Fruit fly (Drosophila melanogaster) whole organism, embryonic: Measurements from ENCODE around the gene CG13124.

Experiments
- Atf6 ChIP-seq: fragments of 200-800 bp; sonication (Bioruptor generic); IDR thresholded peaks from 2 replicates; pipeline ENCODE4 v1.3.6; 2022; ENCODE audit warnings: missing biosample characterization, missing genetic modification characterization
- C15 ChIP-seq: fragments of 200-800 bp; sonication (Bioruptor generic); IDR thresholded peaks from 3 replicates; pipeline ENCODE4 v1.3.6; 2022; ENCODE audit warnings: missing biosample characterization, missing genetic modification characterization
- CG10543 ChIP-seq: fragments of 200-800 bp; sonication (Bioruptor generic); optimal IDR thresholded peaks from 3 replicates; lab custom pipeline; 2017; ENCODE audit warnings: missing biosample characterization, mild to moderate bottlenecking, missing genetic modification characterization, moderate library complexity
- CG10565 ChIP-seq: fragments of 200-800 bp; sonication (Bioruptor generic); optimal IDR thresholded peaks from 3 replicates; lab custom pipeline; 2016; ENCODE audit warnings: missing biosample characterization, mild to moderate bottlenecking, missing genetic modification characterization
- CG11456 ChIP-seq: fragments of 200-800 bp; sonication (Bioruptor generic); IDR thresholded peaks from 3 replicates; pipeline ENCODE4 v1.3.6; 2022; ENCODE audit warnings: missing biosample characterization, missing genetic modification characterization
- CG11696 ChIP-seq: fragments of 200-800 bp; sonication (Bioruptor generic); IDR thresholded peaks from 2 replicates; pipeline ENCODE4 v1.3.6; 2022; ENCODE audit warnings: missing biosample characterization, missing genetic modification characterization
- CG1233 ChIP-seq: fragments of 200-800 bp; sonication (Bioruptor generic); optimal IDR thresholded peaks from 4 replicates; lab custom pipeline; 2018; ENCODE audit warnings: missing biosample characterization, mild to moderate bottlenecking, missing genetic modification characterization
- CG13287 ChIP-seq: fragments of 200-800 bp; sonication (Bioruptor generic); IDR thresholded peaks from 2 replicates; pipeline ENCODE4 v1.3.6; 2022; ENCODE audit warnings: missing biosample characterization, missing genetic modification characterization; ENCODE audit not compliant: partially characterized antibody
- CG14667 ChIP-seq: fragments of 200-800 bp; sonication (Bioruptor generic); IDR thresholded peaks from 2 replicates; pipeline ENCODE4 v1.3.6; 2022; ENCODE audit warnings: missing biosample characterization, missing genetic modification characterization
- CG14860 ChIP-seq: fragments of 200-800 bp; sonication (Bioruptor generic); IDR thresholded peaks from 3 replicates; pipeline ENCODE4 v1.3.6; 2022; ENCODE audit warnings: missing biosample characterization, missing genetic modification characterization; ENCODE audit not compliant: partially characterized antibody
- CG15514 ChIP-seq: fragments of 200-800 bp; sonication (Bioruptor generic); optimal IDR thresholded peaks from 3 replicates; lab custom pipeline; 2017; ENCODE audit warnings: missing biosample characterization, missing genetic modification characterization, mild to moderate bottlenecking, moderate library complexity, missing genetic modification reagents
- CG17385 ChIP-seq: fragments of 200-800 bp; sonication (Bioruptor generic); optimal IDR thresholded peaks from 3 replicates; lab custom pipeline; 2018; ENCODE audit warnings: missing biosample characterization, mild to moderate bottlenecking, missing genetic modification characterization
- CG2712 ChIP-seq: fragments of 200-800 bp; optimal IDR thresholded peaks from 3 replicates; lab custom pipeline; 2019; ENCODE audit warnings: missing biosample characterization, mild to moderate bottlenecking, missing genetic modification characterization, moderate library complexity
- CG32772 ChIP-seq: fragments of 200-800 bp; sonication (Bioruptor generic); IDR thresholded peaks from 2 replicates; pipeline ENCODE4 v1.3.6; 2022; ENCODE audit warnings: missing biosample characterization, missing genetic modification characterization
- CG34422 ChIP-seq: fragments of 200-800 bp; sonication (Bioruptor generic); IDR thresholded peaks from 3 replicates; pipeline ENCODE4 v1.3.6; 2022; ENCODE audit warnings: missing biosample characterization, missing genetic modification characterization
- CG6683 ChIP-seq: fragments of 200-800 bp; sonication (Bioruptor generic); optimal IDR thresholded peaks from 2 replicates; lab custom pipeline; 2017; ENCODE audit warnings: missing biosample characterization, mild to moderate bottlenecking, missing genetic modification characterization, missing genetic modification reagents
- CG6689 ChIP-seq: fragments of 200-800 bp; sonication (Bioruptor generic); IDR thresholded peaks from 2 replicates; pipeline ENCODE4 v1.3.6; 2022; ENCODE audit warnings: missing biosample characterization, missing genetic modification characterization
- CG9876 ChIP-seq: fragments of 200-800 bp; sonication (Bioruptor generic); optimal IDR thresholded peaks from 2 replicates; lab custom pipeline; 2016; ENCODE audit warnings: missing biosample characterization, missing genetic modification characterization
- CG9932 ChIP-seq: fragments of 200-800 bp; sonication (Bioruptor generic); IDR thresholded peaks from 2 replicates; pipeline ENCODE4 v1.3.6; 2022; ENCODE audit warnings: missing biosample characterization, missing genetic modification characterization
- CrebB ChIP-seq: fragments of 200-800 bp; sonication (Bioruptor generic); optimal IDR thresholded peaks from 3 replicates; lab custom pipeline; 2018; ENCODE audit warnings: missing biosample characterization, mild to moderate bottlenecking, missing genetic modification characterization
- Dbx ChIP-seq: fragments of 200-800 bp; sonication (Bioruptor generic); IDR thresholded peaks from 3 replicates; pipeline ENCODE4 v1.3.6; 2022; ENCODE audit warnings: missing biosample characterization, missing genetic modification characterization
- Elba2 ChIP-seq: fragments of 200-800 bp; sonication (Bioruptor generic); optimal IDR thresholded peaks from 3 replicates; lab custom pipeline; 2016; ENCODE audit warnings: missing biosample characterization, missing genetic modification characterization
- Hey ChIP-seq: fragments of 200-800 bp; sonication (Bioruptor generic); optimal IDR thresholded peaks from 3 replicates; lab custom pipeline; 2018; ENCODE audit warnings: missing biosample characterization, mild to moderate bottlenecking, missing genetic modification characterization
- Hr3 ChIP-seq: fragments of 200-800 bp; sonication (Bioruptor generic); optimal IDR thresholded peaks from 3 replicates; lab custom pipeline; 2016; ENCODE audit warnings: missing biosample characterization, missing genetic modification characterization
- Jarid2 ChIP-seq: fragments of 200-800 bp; sonication (Bioruptor generic); optimal IDR thresholded peaks from 3 replicates; lab custom pipeline; 2017; ENCODE audit warnings: mild to moderate bottlenecking, missing biosample characterization, missing genetic modification reagents, missing genetic modification characterization
- NFAT ChIP-seq: fragments of 200-800 bp; sonication (Bioruptor generic); IDR thresholded peaks from 2 replicates; pipeline ENCODE4 v1.3.6; 2022; ENCODE audit warnings: missing biosample characterization, missing genetic modification characterization
- Nf-YB ChIP-seq: fragments of 200-800 bp; sonication (Bioruptor generic); optimal IDR thresholded peaks from 3 replicates; lab custom pipeline; 2019; ENCODE audit warnings: missing biosample characterization, mild to moderate bottlenecking, missing genetic modification characterization, moderate library complexity
- Oaz ChIP-seq: fragments of 200-800 bp; sonication (Bioruptor generic); IDR thresholded peaks from 2 replicates; pipeline ENCODE4 v1.3.6; 2022; ENCODE audit warnings: missing biosample characterization, missing genetic modification characterization
- Side ChIP-seq: fragments of 200-800 bp; sonication (Bioruptor generic); optimal IDR thresholded peaks from 2 replicates; lab custom pipeline; 2016; ENCODE audit warnings: missing biosample characterization, missing genetic modification characterization
- Sox102F ChIP-seq: fragments of 200-800 bp; sonication (Bioruptor generic); optimal IDR thresholded peaks from 2 replicates; lab custom pipeline; 2018; ENCODE audit warnings: missing biosample characterization, mild to moderate bottlenecking, missing genetic modification characterization, moderate library complexity
- Spps ChIP-seq: fragments of 200-800 bp; sonication (Bioruptor generic); optimal IDR thresholded peaks from 2 replicates; lab custom pipeline; 2018; ENCODE audit warnings: missing biosample characterization, mild to moderate bottlenecking, missing genetic modification characterization
- YL-1 ChIP-seq: fragments of 200-800 bp; sonication (Bioruptor generic); optimal IDR thresholded peaks from 3 replicates; lab custom pipeline; 2017; ENCODE audit warnings: missing biosample characterization, mild to moderate bottlenecking, missing genetic modification characterization
- ap ChIP-seq: fragments of 200-800 bp; sonication (Bioruptor generic); IDR thresholded peaks from 2 replicates; pipeline ENCODE4 v1.3.6; 2022; ENCODE audit warnings: missing biosample characterization, missing genetic modification characterization
- az2 ChIP-seq: fragments of 200-800 bp; sonication (Bioruptor generic); optimal IDR thresholded peaks from 3 replicates; lab custom pipeline; 2016; ENCODE audit warnings: missing biosample characterization, missing genetic modification characterization
- chif ChIP-seq, 2 experiments: fragments of 200-800 bp; sonication (Bioruptor generic); optimal IDR thresholded peaks; 3 replicates each; lab custom pipeline; 2016; ENCODE audit warnings: missing biosample characterization in 2 of 2, missing genetic modification characterization in 2 of 2
- corto ChIP-seq: fragments of 200-800 bp; sonication (Bioruptor generic); optimal IDR thresholded peaks from 2 replicates; lab custom pipeline; 2016; ENCODE audit warnings: missing biosample characterization, mild to moderate bottlenecking, missing genetic modification characterization, moderate library complexity
- cwo ChIP-seq: fragments of 200-800 bp; sonication (Bioruptor generic); optimal IDR thresholded peaks from 3 replicates; lab custom pipeline; 2017; ENCODE audit warnings: missing biosample characterization, missing genetic modification characterization, mild to moderate bottlenecking, moderate library complexity, missing genetic modification reagents
- dpn ChIP-seq, 2 experiments: fragments of 200-800 bp; sonication (Bioruptor generic); optimal IDR thresholded peaks; 3 replicates each; lab custom pipeline; 2016; ENCODE audit warnings: missing biosample characterization in 2 of 2, missing genetic modification characterization in 2 of 2
- nom ChIP-seq: fragments of 200-800 bp; sonication (Bioruptor generic); optimal IDR thresholded peaks from 2 replicates; lab custom pipeline; 2017; ENCODE audit warnings: missing biosample characterization, missing genetic modification characterization, mild to moderate bottlenecking, moderate library complexity, missing genetic modification reagents
- sc ChIP-seq, 3 experiments: fragments of >200 bp in 2 of 3; fragments of 200-800 bp in 1 of 3; sonication (Bioruptor generic) in 1 of 3; optimal IDR thresholded peaks; 2 replicates in 2 of 3; 3 replicates in 1 of 3; lab custom pipeline; 2017; ENCODE audit warnings: mild to moderate bottlenecking in 1 of 3, missing biosample characterization in 1 of 3, missing genetic modification characterization in 1 of 3, missing genetic modification reagents in 1 of 3
- seq ChIP-seq: fragments of 200-800 bp; sonication (Bioruptor generic); IDR thresholded peaks from 2 replicates; pipeline ENCODE4 v1.3.6; 2022; ENCODE audit warnings: missing biosample characterization, missing genetic modification characterization
- slbo ChIP-seq: fragments of 200-800 bp; sonication (Bioruptor generic); IDR thresholded peaks from 2 replicates; pipeline ENCODE4 v1.3.6; 2022; ENCODE audit warnings: missing biosample characterization, missing genetic modification characterization
- slou ChIP-seq: fragments of 200-800 bp; sonication (Bioruptor generic); optimal IDR thresholded peaks from 3 replicates; lab custom pipeline; 2016; ENCODE audit warnings: missing biosample characterization, missing genetic modification characterization
- sqz ChIP-seq: fragments of 200-800 bp; sonication (Bioruptor generic); optimal IDR thresholded peaks from 3 replicates; lab custom pipeline; 2018; ENCODE audit warnings: missing biosample characterization, mild to moderate bottlenecking, missing genetic modification characterization
- stc ChIP-seq: fragments of 200-800 bp; sonication (Bioruptor generic); IDR thresholded peaks from 2 replicates; pipeline ENCODE4 v1.3.6; 2022; ENCODE audit warnings: missing biosample characterization, missing genetic modification characterization
- tap ChIP-seq: fragments of 200-800 bp; optimal IDR thresholded peaks from 3 replicates; lab custom pipeline; 2019; ENCODE audit warnings: missing biosample characterization, mild to moderate bottlenecking, missing genetic modification characterization, moderate library complexity
- tgo ChIP-seq: fragments of 200-800 bp; sonication (Bioruptor generic); IDR thresholded peaks from 3 replicates; pipeline ENCODE4 v1.3.6; 2022; ENCODE audit warnings: missing biosample characterization, missing genetic modification characterization
- tio ChIP-seq: fragments of 200-800 bp; sonication (Bioruptor generic); optimal IDR thresholded peaks from 2 replicates; lab custom pipeline; 2017; ENCODE audit warnings: missing biosample characterization, missing genetic modification characterization, inconsistent platforms
- tna ChIP-seq: fragments of 200-800 bp; sonication (Bioruptor generic); IDR thresholded peaks from 2 replicates; pipeline ENCODE4 v1.3.6; 2022; ENCODE audit warnings: missing biosample characterization, missing genetic modification characterization; ENCODE audit not compliant: partially characterized antibody
- wor ChIP-seq: fragments of 200-800 bp; sonication (Bioruptor generic); IDR thresholded peaks from 2 replicates; pipeline ENCODE4 v1.3.6; 2022; ENCODE audit warnings: missing biosample characterization, missing genetic modification characterization
- z ChIP-seq: fragments of 200-800 bp; sonication (Bioruptor generic); IDR thresholded peaks from 3 replicates; pipeline ENCODE4 v1.3.6; 2022; ENCODE audit warnings: missing biosample characterization, missing genetic modification characterization

Gene CG13124

DNA sequence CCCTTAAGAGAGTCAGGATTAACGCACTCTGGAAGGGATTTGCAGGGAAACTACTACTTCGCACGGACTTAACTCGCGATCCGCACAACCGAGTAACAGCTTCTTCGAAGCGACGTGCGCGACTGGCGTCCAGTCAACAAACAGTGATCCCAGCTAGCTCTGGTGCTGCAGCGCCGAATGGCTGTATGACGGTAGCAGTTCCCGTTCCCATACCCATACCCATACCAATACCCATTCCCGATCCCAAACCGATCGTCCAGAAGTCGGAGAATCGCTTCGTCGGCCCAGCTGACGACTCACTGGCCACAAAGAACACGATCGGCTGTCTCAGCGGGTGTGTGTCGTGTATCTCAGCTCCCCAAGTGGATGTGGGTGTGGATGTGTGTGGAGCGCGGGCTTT is 38.8 kb upstream of the CG13124 start, which contains the start of gene CG5853 (continued):
- TF ChIP-seq ap (GFP tag; lab: Robert Waterston, UW) (no peak), chif (GFP tag; optimal IDR thresholded peaks at IDR 0.05; lab: Kevin White, UChicago) (no peak), sc (optimal IDR thresholded peaks at IDR 0.05; lab: Kevin White, UChicago) (no peak), sc (GFP tag; optimal IDR thresholded peaks at IDR 0.05; lab: Kevin White, UChicago) (no peak), az2 (GFP tag; lab: Kevin White, UChicago) (no peak), Atf6 (GFP tag; lab: Robert Waterston, UW) (peak; percentile 28; the same call in 1 of the 2 replicates), Oaz (GFP tag; lab: Robert Waterston, UW) (no peak), wor (GFP tag; lab: Robert Waterston, UW) (no peak), seq (GFP tag; lab: Robert Waterston, UW) (no peak), C15 (GFP tag; lab: Robert Waterston, UW) (no peak), Elba2 (GFP tag; lab: Kevin White, UChicago) (no peak), Jarid2 (GFP tag; lab: Kevin White, UChicago) (peak; percentile 40), CG10565 (GFP tag; lab: Kevin White, UChicago) (no peak), CG6683 (no peak), CG15514 (GFP tag; lab: Kevin White, UChicago) (peak; percentile 25), stc (GFP tag; lab: Robert Waterston, UW) (no peak), Hey (peak; percentile 66), CG17385 (GFP tag; lab: Kevin White, UChicago) (no peak), sqz (GFP tag; lab: Kevin White, UChicago) (no peak), YL-1 (GFP tag; lab: Kevin White, UChicago) (no peak), CG34422 (0 out of 3 replicates have a peak, but pooled peaks have one; percentile 21), CG13287 (GFP tag; lab: Robert Waterston, UW) (peak; percentile 12; the same call in 1 of the 2 replicates), CG6689 (no peak), CG1233 (GFP tag; lab: Kevin White, UChicago) (no peak), CG14860 (GFP tag; lab: Robert Waterston, UW) (no peak), Nf-YB (GFP tag; lab: Kevin White, UChicago) (no peak), cwo (GFP tag; lab: Kevin White, UChicago) (peak; percentile 19), CG10543 (GFP tag; lab: Kevin White, UChicago) (peak; percentile 78), CrebB (tag; lab: Kevin White, UChicago) (peak; percentile 0), corto (GFP tag; lab: Kevin White, UChicago) (no peak), dpn (GFP tag; optimal IDR thresholded peaks at IDR 0.05; lab: Kevin White, UChicago) (no peak), Hr3 (no peak), slbo (GFP tag; lab: Robert Waterston, UW) (no peak), z (GFP tag; lab: Robert Waterston, UW) (0 out of 3 replicates have a peak, but pooled peaks have one; percentile 28), CG14667 (GFP tag; lab: Robert Waterston, UW) (no peak), CG2712 (tag; lab: Kevin White, UChicago) (no peak), Spps (tag; lab: Kevin White, UChicago) (no peak), tap (tag; lab: Kevin White, UChicago) (no peak), slou (GFP tag; lab: Kevin White, UChicago) (no peak), CG11456 (no peak), NFAT (GFP tag; lab: Robert Waterston, UW) (0 out of 2 replicates have a peak, but pooled peaks have one; percentile 32), Sox102F (GFP tag; lab: Kevin White, UChicago) (no peak), CG9932 (0 out of 2 replicates have a peak, but pooled peaks have one; percentile 20), tgo (no peak), CG32772 (GFP tag; lab: Robert Waterston, UW) (no peak), Side (no peak), CG11696 (GFP tag; lab: Robert Waterston, UW) (no peak), nom (peak; percentile 74), CG9876 (GFP tag; lab: Kevin White, UChicago) (no peak), tna (GFP tag; lab: Robert Waterston, UW) (no peak), tio (GFP tag; lab: Kevin White, UChicago) (no peak), Dbx (GFP tag; lab: Robert Waterston, UW) (0 out of 3 replicates have a peak, but pooled peaks have one; percentile 39)
